Fruit fly (Drosophila melanogaster) whole organism, embryonic: ENCODE data around the gene CG13088.

Experiments used
- C15 ChIP-seq: fragments of 200-800 bp; sonication (Bioruptor generic); IDR thresholded peaks from 3 replicates; pipeline ENCODE4 v1.3.6; 2022; ENCODE audit warnings: missing biosample characterization, missing genetic modification characterization
- CG10274 ChIP-seq: fragments of 200-800 bp; sonication (Bioruptor generic); optimal IDR thresholded peaks from 3 replicates; lab custom pipeline; 2017; ENCODE audit warnings: missing biosample characterization, mild to moderate bottlenecking, missing genetic modification characterization
- CG10321 ChIP-seq: fragments of 200-800 bp; sonication (Bioruptor generic); IDR thresholded peaks from 2 replicates; pipeline ENCODE4 v1.3.6; 2022; ENCODE audit warnings: missing biosample characterization, missing genetic modification characterization
- CG10431 ChIP-seq: fragments of 200-800 bp; sonication (Bioruptor generic); optimal IDR thresholded peaks from 3 replicates; lab custom pipeline; 2018; ENCODE audit warnings: missing biosample characterization, mild to moderate bottlenecking, missing genetic modification characterization
- CG10565 ChIP-seq: fragments of 200-800 bp; sonication (Bioruptor generic); optimal IDR thresholded peaks from 3 replicates; lab custom pipeline; 2016; ENCODE audit warnings: missing biosample characterization, mild to moderate bottlenecking, missing genetic modification characterization
- CG12155 ChIP-seq: fragments of 200-800 bp; sonication (Bioruptor generic); optimal IDR thresholded peaks from 3 replicates; lab custom pipeline; 2016; ENCODE audit warnings: missing biosample characterization, missing genetic modification characterization
- CG13287 ChIP-seq: fragments of 200-800 bp; sonication (Bioruptor generic); IDR thresholded peaks from 2 replicates; pipeline ENCODE4 v1.3.6; 2022; ENCODE audit warnings: missing biosample characterization, missing genetic modification characterization; ENCODE audit not compliant: partially characterized antibody
- CG13424 ChIP-seq: fragments of 200-800 bp; sonication (Bioruptor generic); optimal IDR thresholded peaks from 2 replicates; lab custom pipeline; 2019; ENCODE audit warnings: missing biosample characterization, mild to moderate bottlenecking, missing genetic modification characterization, moderate library complexity
- CG15269 ChIP-seq: fragments of 200-800 bp; sonication (Bioruptor generic); optimal IDR thresholded peaks from 2 replicates; lab custom pipeline; 2018; ENCODE audit warnings: missing biosample characterization, mild to moderate bottlenecking, missing genetic modification characterization, moderate library complexity
- CG15696 ChIP-seq: fragments of 200-800 bp; sonication (Bioruptor generic); optimal IDR thresholded peaks from 2 replicates; lab custom pipeline; 2019; ENCODE audit warnings: missing biosample characterization, mild to moderate bottlenecking, missing genetic modification characterization, moderate library complexity
- CG16779 ChIP-seq: fragments of 200-800 bp; sonication (Bioruptor generic); IDR thresholded peaks from 2 replicates; pipeline ENCODE4 v1.3.6; 2022; ENCODE audit warnings: missing biosample characterization, missing genetic modification characterization
- CG18011 ChIP-seq: fragments of 200-800 bp; sonication (Bioruptor generic); optimal IDR thresholded peaks from 2 replicates; lab custom pipeline; 2017; ENCODE audit warnings: missing biosample characterization, missing genetic modification characterization, mild to moderate bottlenecking, moderate library complexity, missing genotype
- CG18262 ChIP-seq: fragments of 200-800 bp; optimal IDR thresholded peaks from 3 replicates; lab custom pipeline; 2019; ENCODE audit warnings: missing biosample characterization, mild to moderate bottlenecking, missing genetic modification characterization, moderate library complexity
- CG2712 ChIP-seq: fragments of 200-800 bp; optimal IDR thresholded peaks from 3 replicates; lab custom pipeline; 2019; ENCODE audit warnings: missing biosample characterization, mild to moderate bottlenecking, missing genetic modification characterization, moderate library complexity
- CG30020 ChIP-seq: fragments of 200-800 bp; optimal IDR thresholded peaks from 2 replicates; lab custom pipeline; 2019; ENCODE audit warnings: missing biosample characterization, mild to moderate bottlenecking, missing genetic modification characterization, moderate library complexity
- CG31365 ChIP-seq: fragments of 200-800 bp; sonication (Bioruptor generic); optimal IDR thresholded peaks from 2 replicates; lab custom pipeline; 2018; ENCODE audit warnings: missing biosample characterization, mild to moderate bottlenecking, missing genetic modification characterization
- CG5245 ChIP-seq: fragments of 200-800 bp; sonication (Bioruptor generic); optimal IDR thresholded peaks from 3 replicates; lab custom pipeline; 2016; ENCODE audit warnings: missing biosample characterization, missing genetic modification characterization
- CG6854 ChIP-seq: fragments of 200-800 bp; sonication (Bioruptor generic); optimal IDR thresholded peaks from 3 replicates; lab custom pipeline; 2017; ENCODE audit warnings: missing biosample characterization, mild to moderate bottlenecking, missing genetic modification characterization
- CG7786 ChIP-seq: fragments of 200-800 bp; sonication (Bioruptor generic); optimal IDR thresholded peaks from 2 replicates; lab custom pipeline; 2016; ENCODE audit warnings: missing biosample characterization, missing genetic modification characterization
- CG8478 ChIP-seq: fragments of >200 bp; optimal IDR thresholded peaks from 2 replicates; lab custom pipeline; 2018
- CG8765 ChIP-seq: fragments of 200-800 bp; sonication (Bioruptor generic); IDR thresholded peaks from 2 replicates; pipeline ENCODE4 v1.3.6; 2022; ENCODE audit warnings: missing biosample characterization, missing genetic modification characterization
- CG9215 ChIP-seq: fragments of 200-800 bp; sonication (Bioruptor generic); IDR thresholded peaks from 2 replicates; pipeline ENCODE4 v1.3.6; 2022; ENCODE audit warnings: missing biosample characterization, missing genetic modification characterization
- CG9609 ChIP-seq: fragments of 200-800 bp; sonication (Bioruptor generic); optimal IDR thresholded peaks from 3 replicates; lab custom pipeline; 2016; ENCODE audit warnings: missing biosample characterization, missing genetic modification characterization
- D19A ChIP-seq: fragments of 200-800 bp; optimal IDR thresholded peaks from 3 replicates; lab custom pipeline; 2019; ENCODE audit warnings: missing biosample characterization, mild to moderate bottlenecking, missing genetic modification characterization, moderate library complexity
- Doc3 ChIP-seq: fragments of 200-800 bp; sonication (Bioruptor generic); IDR thresholded peaks from 3 replicates; pipeline ENCODE4 v1.3.6; 2022; ENCODE audit warnings: missing biosample characterization, missing genetic modification characterization; ENCODE audit not compliant: partially characterized antibody
- Fer2 ChIP-seq: fragments of 200-800 bp; sonication (Bioruptor generic); optimal IDR thresholded peaks from 2 replicates; lab custom pipeline; 2018; ENCODE audit warnings: missing biosample characterization, mild to moderate bottlenecking, missing genetic modification characterization, moderate library complexity
- Gug ChIP-seq: fragments of 200-800 bp; sonication (Bioruptor generic); IDR thresholded peaks from 4 replicates; pipeline ENCODE4 v1.3.6; 2022; ENCODE audit warnings: missing biosample characterization, missing genetic modification characterization
- H15 ChIP-seq: fragments of 200-800 bp; sonication (Bioruptor generic); IDR thresholded peaks from 3 replicates; pipeline ENCODE4 v1.3.6; 2022; ENCODE audit warnings: missing biosample characterization, missing genetic modification characterization
- HHEX ChIP-seq: fragments of 200-800 bp; sonication (Bioruptor generic); optimal IDR thresholded peaks from 3 replicates; lab custom pipeline; 2017; ENCODE audit warnings: missing biosample characterization, mild to moderate bottlenecking, missing genetic modification characterization, missing genetic modification reagents
- Kr ChIP-seq: fragments of 200-800 bp; sonication (Bioruptor generic); optimal IDR thresholded peaks from 2 replicates; lab custom pipeline; 2017; ENCODE audit warnings: missing biosample characterization, mild to moderate bottlenecking, missing genetic modification characterization
- Lpt ChIP-seq: fragments of >200 bp; optimal IDR thresholded peaks from 2 replicates; lab custom pipeline; 2018; ENCODE audit warnings: missing biosample characterization, missing genetic modification characterization
- Med ChIP-seq: fragments of 200-800 bp; sonication (Bioruptor generic); peaks from one replicate; lab custom pipeline; 2016; ENCODE audit warnings: missing biosample characterization, missing genetic modification characterization, mild to moderate bottlenecking, inconsistent platforms, moderate library complexity
- Mes4 ChIP-seq: fragments of 200-800 bp; sonication (Bioruptor generic); optimal IDR thresholded peaks from 2 replicates; lab custom pipeline; 2016; ENCODE audit warnings: missing biosample characterization, missing genetic modification characterization
- Neu2 ChIP-seq: fragments of 200-800 bp; sonication (Bioruptor generic); optimal IDR thresholded peaks from 3 replicates; lab custom pipeline; 2016; ENCODE audit warnings: missing biosample characterization, missing genetic modification characterization, borderline replicate concordance
- PHDP ChIP-seq: fragments of 200-800 bp; sonication (Bioruptor generic); optimal IDR thresholded peaks from 3 replicates; lab custom pipeline; 2018; ENCODE audit warnings: missing biosample characterization, mild to moderate bottlenecking, missing genetic modification characterization, moderate library complexity
- Spps ChIP-seq: fragments of 200-800 bp; sonication (Bioruptor generic); optimal IDR thresholded peaks from 2 replicates; lab custom pipeline; 2018; ENCODE audit warnings: missing biosample characterization, mild to moderate bottlenecking, missing genetic modification characterization
- Vsx1 ChIP-seq: fragments of 200-800 bp; sonication (Bioruptor generic); optimal IDR thresholded peaks from 2 replicates; lab custom pipeline; 2017; ENCODE audit warnings: missing biosample characterization, mild to moderate bottlenecking, missing genetic modification characterization, missing genetic modification reagents
- abd-A ChIP-seq: fragments of 200-800 bp; sonication (Bioruptor generic); optimal IDR thresholded peaks from 3 replicates; lab custom pipeline; 2019; ENCODE audit warnings: missing biosample characterization, mild to moderate bottlenecking, missing genetic modification characterization, moderate library complexity
- ap ChIP-seq: fragments of 200-800 bp; sonication (Bioruptor generic); IDR thresholded peaks from 2 replicates; pipeline ENCODE4 v1.3.6; 2022; ENCODE audit warnings: missing biosample characterization, missing genetic modification characterization
- bab2 ChIP-seq: fragments of 200-800 bp; sonication (Bioruptor generic); optimal IDR thresholded peaks from 2 replicates; lab custom pipeline; 2016; ENCODE audit warnings: missing biosample characterization, missing genetic modification characterization
- bowl ChIP-seq: fragments of 200-800 bp; sonication (Bioruptor generic); IDR thresholded peaks from 2 replicates; pipeline ENCODE4 v1.3.6; 2022; ENCODE audit warnings: missing biosample characterization, missing genetic modification characterization
- danr ChIP-seq: fragments of 200-800 bp; sonication (Bioruptor generic); IDR thresholded peaks from 2 replicates; pipeline ENCODE4 v1.3.6; 2022; ENCODE audit warnings: missing biosample characterization, missing genetic modification characterization
- fd3F ChIP-seq: fragments of 200-800 bp; sonication (Bioruptor generic); optimal IDR thresholded peaks from 2 replicates; lab custom pipeline; 2018; ENCODE audit warnings: missing biosample characterization, mild to moderate bottlenecking, missing genetic modification characterization, moderate library complexity
- inv ChIP-seq: fragments of 200-800 bp; sonication (Bioruptor generic); IDR thresholded peaks from 2 replicates; pipeline ENCODE4 v1.3.6; 2022; ENCODE audit warnings: missing biosample characterization, missing genetic modification characterization; ENCODE audit not compliant: partially characterized antibody
- klu ChIP-seq: fragments of 200-800 bp; sonication (Bioruptor generic); IDR thresholded peaks from 2 replicates; pipeline ENCODE4 v1.3.6; 2022; ENCODE audit warnings: missing biosample characterization, missing genetic modification characterization
- mld ChIP-seq: fragments of 200-800 bp; sonication (Bioruptor generic); IDR thresholded peaks from 3 replicates; pipeline ENCODE4 v1.3.6; 2022; ENCODE audit warnings: missing biosample characterization, missing genetic modification characterization; ENCODE audit not compliant: partially characterized antibody
- pnt ChIP-seq: fragments of 200-800 bp; sonication (Bioruptor generic); optimal IDR thresholded peaks from 3 replicates; lab custom pipeline; 2016; ENCODE audit warnings: missing biosample characterization, missing genetic modification characterization
- pros ChIP-seq: fragments of 200-800 bp; sonication (Bioruptor generic); optimal IDR thresholded peaks from 3 replicates; lab custom pipeline; 2019; ENCODE audit warnings: missing biosample characterization, mild to moderate bottlenecking, missing genetic modification characterization, moderate library complexity
- psq ChIP-seq: fragments of 200-800 bp; sonication (Bioruptor generic); optimal IDR thresholded peaks from 2 replicates; lab custom pipeline; 2017; ENCODE audit warnings: missing biosample characterization, missing genetic modification characterization
- sqz ChIP-seq: fragments of 200-800 bp; sonication (Bioruptor generic); optimal IDR thresholded peaks from 3 replicates; lab custom pipeline; 2018; ENCODE audit warnings: missing biosample characterization, mild to moderate bottlenecking, missing genetic modification characterization
- tin ChIP-seq: fragments of 200-800 bp; sonication (Bioruptor generic); optimal IDR thresholded peaks from 3 replicates; lab custom pipeline; 2016; ENCODE audit warnings: missing biosample characterization, missing genetic modification characterization
- wdn ChIP-seq: fragments of 200-800 bp; sonication (Bioruptor generic); IDR thresholded peaks from 2 replicates; pipeline ENCODE4 v1.3.6; 2022; ENCODE audit warnings: missing biosample characterization, missing genetic modification characterization

Gene CG13088

DNA sequence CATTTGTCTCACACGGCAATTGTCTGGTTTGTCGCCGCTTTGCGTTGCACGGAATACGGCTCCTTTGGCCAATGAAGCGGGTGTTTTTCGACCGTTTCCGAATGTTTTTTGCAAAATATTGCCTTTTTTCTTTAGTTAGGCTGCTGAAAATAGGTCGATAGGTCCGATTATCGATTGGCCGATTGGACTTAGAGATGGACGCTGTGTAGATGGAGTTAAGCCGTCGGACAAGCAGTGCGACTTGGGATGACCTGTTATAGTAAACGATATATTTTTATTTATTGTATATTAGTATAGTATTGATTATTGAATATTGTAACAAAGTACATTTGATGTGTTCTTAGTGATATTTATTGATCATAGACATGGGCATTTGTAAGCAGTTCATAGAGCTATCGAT lies 39.5 kb downstream of the CG13088 start, which contains the start of the genes lmgA and lmgB (continued):
- TF ChIP-seq CG5245 (GFP tag; lab: Kevin White, UChicago) (peak; percentile 23), pros (GFP tag; lab: Kevin White, UChicago) (no peak), CG9609 (GFP tag; lab: Kevin White, UChicago) (no peak), CG16779 (GFP tag; lab: Robert Waterston, UW) (0 out of 2 replicates have a peak, but pooled peaks have one; percentile 19), CG18011 (peak; percentile 35), klu (GFP tag; lab: Robert Waterston, UW) (no peak), Kr (GFP tag; lab: Kevin White, UChicago) (no peak), Med (GFP tag; lab: Kevin White, UChicago) (peak; percentile 81), CG2712 (tag; lab: Kevin White, UChicago) (peak; percentile 63), HHEX (GFP tag; lab: Kevin White, UChicago) (no peak), tin (GFP tag; lab: Kevin White, UChicago) (peak; percentile 64), C15 (GFP tag; lab: Robert Waterston, UW) (no peak), bab2 (GFP tag; lab: Kevin White, UChicago) (no peak), Lpt (GFP tag; lab: Kevin White, UChicago) (no peak), CG6854 (no peak), CG8765 (no peak), bowl (no peak), Doc3 (GFP tag; lab: Robert Waterston, UW) (peak; percentile 79), pnt (GFP tag; lab: Kevin White, UChicago) (no peak), CG31365 (peak; percentile 94), PHDP (tag; lab: Kevin White, UChicago) (peak; percentile 1), abd-A (tag; lab: Kevin White, UChicago) (no peak), ap (GFP tag; lab: Robert Waterston, UW) (no peak), CG10321 (no peak), fd3F (GFP tag; lab: Kevin White, UChicago) (no peak), CG10565 (GFP tag; lab: Kevin White, UChicago) (no peak), danr (GFP tag; lab: Robert Waterston, UW) (no peak), CG7786 (GFP tag; lab: Kevin White, UChicago) (no peak), H15 (peak; percentile 24; the same call in 1 of the 3 replicates), Gug (peak; percentile 62; the same call in 3 of the 4 replicates), Mes4 (no peak), CG15696 (tag; lab: Kevin White, UChicago) (peak; percentile 16), Spps (no peak), Vsx1 (no peak), CG13287 (GFP tag; lab: Robert Waterston, UW) (peak; percentile 89), Neu2 (GFP tag; lab: Kevin White, UChicago) (no peak), wdn (no peak), CG9215 (GFP tag; lab: Robert Waterston, UW) (no peak), CG13424 (tag; lab: Kevin White, UChicago) (peak; percentile 45), sqz (no peak), psq (GFP tag; lab: Kevin White, UChicago) (no peak), CG10431 (GFP tag; lab: Kevin White, UChicago) (no peak), CG15269 (tag; lab: Kevin White, UChicago) (peak; percentile 36), Fer2 (tag; lab: Kevin White, UChicago) (no peak), mld (peak; percentile 85), CG30020 (tag; lab: Kevin White, UChicago) (peak; percentile 11), CG8478 (lab: Kevin White, UChicago) (no peak), inv (peak; percentile 82), CG10274 (no peak), CG18262 (tag; lab: Kevin White, UChicago) (peak; percentile 28), CG12155 (peak; percentile 47), D19A (tag; lab: Kevin White, UChicago) (peak; percentile 1)
